Worm (Caenorhabditis elegans): ENCODE measurements around the gene lgx-1.

DNA sequence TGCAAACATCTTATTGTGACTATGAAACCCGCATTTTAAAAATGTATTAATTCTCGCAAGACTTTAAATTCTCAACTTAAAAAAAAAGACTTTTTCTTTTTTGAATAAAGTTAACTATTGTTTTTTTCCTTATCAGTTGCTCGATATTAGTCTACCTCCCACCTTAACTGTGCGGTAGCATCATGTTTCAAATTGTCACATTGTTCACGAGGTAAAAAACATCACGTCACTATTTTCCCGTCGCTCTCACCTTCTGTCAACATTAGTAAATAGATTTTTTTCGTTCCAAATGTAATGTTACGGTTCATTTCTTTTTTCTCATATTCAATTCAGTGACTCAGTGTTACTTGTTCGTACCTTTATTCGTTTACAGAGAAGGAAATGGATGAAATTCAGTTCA lies 22.0 kb downstream of the lgx-1 start:
- TF ChIP-seq alr-1 (tag; optimal IDR thresholded peaks at IDR 0.05; ENCODE audit: borderline replicate concordance), result no peak
- TF ChIP-seq nhr-12 (tag; optimal IDR thresholded peaks at IDR 0.05), result no peak

Measured in whole organism, L1 larva.